Fruit fly (Drosophila melanogaster): Measurements from ENCODE around the gene Prx4.

Prx4 gene

dm6 chr3L:3052110-3052871, 10.1 kb downstream of the Prx4 start, which contains the start of gene CG1271:
Gene CG1271 (plus strand): TSS chr3L:3052514.
- TF ChIP-seq CG32006 (GFP tag; optimal IDR thresholded peaks at IDR 0.05) (no peak), dac (GFP tag; optimal IDR thresholded peaks at IDR 0.05) (no peak), CG9139 (GFP tag; optimal IDR thresholded peaks at IDR 0.05) (no peak), lz (GFP tag; optimal IDR thresholded peaks at IDR 0.05) (peak; percentile 59), CG8632 (GFP tag; optimal IDR thresholded peaks at IDR 0.05) (no peak), Eip78C (GFP tag) (peak; percentile 76), fd59A (GFP tag; optimal IDR thresholded peaks at IDR 0.05) (peak; percentile 8), Eip75B (GFP tag; optimal IDR thresholded peaks at IDR 0.05) (peak; percentile 39), Sox14 (GFP tag; optimal IDR thresholded peaks at IDR 0.05) (peak; percentile 65), CG6163 (GFP tag; IDR thresholded peaks at IDR 0.05) (peak; percentile 38; the same call in 2 of the 3 replicates), CG6854 (GFP tag; optimal IDR thresholded peaks at IDR 0.05) (peak; percentile 6), Hr39 (GFP tag; optimal IDR thresholded peaks at IDR 0.05) (no peak), net (GFP tag; optimal IDR thresholded peaks at IDR 0.05) (no peak), CG8319 (GFP tag; optimal IDR thresholded peaks at IDR 0.05) (peak; percentile 43), eg (GFP tag; IDR thresholded peaks at IDR 0.05) (peak; percentile 30; the same call in 1 of the 3 replicates), CG11294 (GFP tag; IDR thresholded peaks at IDR 0.05) (no peak), CG6276 (GFP tag; optimal IDR thresholded peaks at IDR 0.05) (no peak), CG31627 (GFP tag; optimal IDR thresholded peaks at IDR 0.05) (peak; percentile 64), spab (GFP tag; optimal IDR thresholded peaks at IDR 0.05) (no peak), cyc (GFP tag; optimal IDR thresholded peaks at IDR 0.05) (peak; percentile 58), fd85E (GFP tag; optimal IDR thresholded peaks at IDR 0.05) (no peak), CG34406 (GFP tag; optimal IDR thresholded peaks at IDR 0.05) (peak; percentile 40), Smox (GFP tag; optimal IDR thresholded peaks at IDR 0.05) (no peak), fkh (GFP tag; optimal IDR thresholded peaks at IDR 0.05) (no peak), acj6 (GFP tag; optimal IDR thresholded peaks at IDR 0.05) (no peak), Met (GFP tag; optimal IDR thresholded peaks at IDR 0.05) (no peak), Ets96B (tag; optimal IDR thresholded peaks at IDR 0.05) (peak; percentile 44), salr (GFP tag; optimal IDR thresholded peaks at IDR 0.05) (no peak), svp (GFP tag) (peak; percentile 89), CG6792 (GFP tag; optimal IDR thresholded peaks at IDR 0.05) (peak; percentile 29), CG10631 (GFP tag; optimal IDR thresholded peaks at IDR 0.05) (no peak), CG11902 (GFP tag; optimal IDR thresholded peaks at IDR 0.05) (peak; percentile 35), achi (GFP tag; optimal IDR thresholded peaks at IDR 0.05) (peak; percentile 42), CG10669 (GFP tag; optimal IDR thresholded peaks at IDR 0.05) (no peak), pdm3 (GFP tag; optimal IDR thresholded peaks at IDR 0.05) (no peak), Blimp-1 (GFP tag; optimal IDR thresholded peaks at IDR 0.05) (peak; percentile 20), CG6808 (GFP tag; optimal IDR thresholded peaks at IDR 0.05) (no peak), Hr38 (GFP tag; optimal IDR thresholded peaks at IDR 0.05) (no peak), Lpt (GFP tag; optimal IDR thresholded peaks at IDR 0.05) (no peak), ss (GFP tag; optimal IDR thresholded peaks at IDR 0.05) (peak in 1 of 2 experiments; percentile 40), CG16779 (tag; optimal IDR thresholded peaks at IDR 0.05) (no peak), Gug (GFP tag; IDR thresholded peaks at IDR 0.05) (no peak), CG1621 (tag; optimal IDR thresholded peaks at IDR 0.05) (no peak), Ets21C (GFP tag; optimal IDR thresholded peaks at IDR 0.05) (no peak), topi (GFP tag; optimal IDR thresholded peaks at IDR 0.05) (peak; percentile 63), Sox15 (GFP tag; optimal IDR thresholded peaks at IDR 0.05) (peak; percentile 8), CG3032 (tag; optimal IDR thresholded peaks at IDR 0.05) (peak; percentile 63), OdsH (GFP tag; optimal IDR thresholded peaks at IDR 0.05) (no peak), vri (GFP tag; optimal IDR thresholded peaks at IDR 0.05) (peak; percentile 30), dsx (GFP tag; optimal IDR thresholded peaks at IDR 0.05; ENCODE audit: poor library complexity, severe bottlenecking) (peak; percentile 13), Sox102F (GFP tag; optimal IDR thresholded peaks at IDR 0.05) (no peak)

Data from whole organism, prepupa.